Worm (Caenorhabditis elegans) whole organism, L2 larva: Measurements from ENCODE around the gene pha-2.

ENCODE experiments used
- C34F6.9 ChIP-seq: fragments of 150-350 bp; optimal IDR thresholded peaks from 2 replicates; lab custom pipeline; 2014; ENCODE audit warnings: missing biosample characterization, missing genetic modification characterization
- F13H6.1 ChIP-seq: sonication (generic microtip); optimal IDR thresholded peaks from 2 replicates; lab custom pipeline; 2016; ENCODE audit warnings: missing genetic modification characterization, missing compliant biosample characterization
- R02D3.7 ChIP-seq: fragments of 150-350 bp; optimal IDR thresholded peaks from 2 replicates; lab custom pipeline; 2014; ENCODE audit warnings: missing biosample characterization, missing genetic modification characterization
- Y55F3AM.14 ChIP-seq: fragments of 200-800 bp; sonication (Bioruptor generic); optimal IDR thresholded peaks from 2 replicates; lab custom pipeline; 2018; ENCODE audit warnings: mild to moderate bottlenecking, missing genetic modification characterization, missing compliant biosample characterization
- ZK546.5 ChIP-seq: sonication (generic microtip); optimal IDR thresholded peaks from 2 replicates; lab custom pipeline; 2017; ENCODE audit warnings: missing biosample characterization, missing genetic modification characterization
- alr-1 ChIP-seq: fragments of 150-350 bp; optimal IDR thresholded peaks from 2 replicates; lab custom pipeline; 2014; ENCODE audit warnings: missing biosample characterization, missing genetic modification characterization
- aly-2 ChIP-seq: fragments of 150-350 bp; optimal IDR thresholded peaks from 2 replicates; lab custom pipeline; 2014; ENCODE audit warnings: missing biosample characterization, missing genetic modification characterization
- blmp-1 ChIP-seq: sonication (generic microtip); optimal IDR thresholded peaks from 2 replicates; lab custom pipeline; 2017; ENCODE audit warnings: missing genetic modification characterization, mild to moderate bottlenecking, missing compliant biosample characterization, antibody characterized with exemption, moderate library complexity; ENCODE audit not compliant: insufficient read depth
- ceh-16 ChIP-seq: fragments of 150-350 bp; optimal IDR thresholded peaks from 2 replicates; lab custom pipeline; 2014; ENCODE audit warnings: missing biosample characterization, missing genetic modification characterization
- ceh-82 ChIP-seq: fragments of 150-350 bp; optimal IDR thresholded peaks from 2 replicates; lab custom pipeline; 2014; ENCODE audit warnings: missing biosample characterization, missing genetic modification characterization
- crh-2 ChIP-seq: sonication (generic microtip); optimal IDR thresholded peaks from 2 replicates; lab custom pipeline; 2017; ENCODE audit warnings: missing biosample characterization, missing genetic modification characterization
- dmd-4 ChIP-seq: sonication (generic microtip); optimal IDR thresholded peaks from 2 replicates; lab custom pipeline; 2017; ENCODE audit warnings: missing biosample characterization, missing genetic modification characterization
- egl-27 ChIP-seq: sonication (generic microtip); optimal IDR thresholded peaks from 3 replicates; lab custom pipeline; 2017; ENCODE audit warnings: missing biosample characterization, missing genetic modification reagents, missing genetic modification characterization
- elt-1 ChIP-seq: fragments of 150-350 bp; optimal IDR thresholded peaks from 2 replicates; lab custom pipeline; 2014; ENCODE audit warnings: missing biosample characterization, missing genetic modification characterization
- elt-3 ChIP-seq: sonication (generic microtip); optimal IDR thresholded peaks from 2 replicates; lab custom pipeline; 2017; ENCODE audit warnings: missing biosample characterization, missing genetic modification characterization
- gmeb-1 ChIP-seq: fragments of 150-350 bp; optimal IDR thresholded peaks from 2 replicates; lab custom pipeline; 2014; ENCODE audit warnings: missing biosample characterization, missing genetic modification characterization
- lin-11 ChIP-seq: fragments of 150-350 bp; sonication (generic microtip); optimal IDR thresholded peaks from 2 replicates; lab custom pipeline; 2014; ENCODE audit warnings: missing biosample characterization, missing genetic modification characterization, inconsistent platforms, mixed read lengths
- lin-13 ChIP-seq: fragments of 150-350 bp; optimal IDR thresholded peaks from 2 replicates; lab custom pipeline; 2014; ENCODE audit warnings: missing biosample characterization, missing genetic modification reagents, missing genetic modification characterization
- lsy-2 ChIP-seq, 2 experiments: fragments of 150-350 bp in 1 of 2; sonication (generic microtip) in 1 of 2; optimal IDR thresholded peaks; 2 replicates each; lab custom pipeline; 2014 to 2017; ENCODE audit warnings: missing biosample characterization in 2 of 2, missing genetic modification characterization in 2 of 2
- mbf-1 ChIP-seq: sonication (generic microtip); optimal IDR thresholded peaks from 2 replicates; lab custom pipeline; 2017; ENCODE audit warnings: missing biosample characterization, missing genetic modification characterization
- mdl-1 ChIP-seq, 2 experiments: fragments of 150-350 bp in 1 of 2; sonication (generic microtip) in 1 of 2; optimal IDR thresholded peaks; 2 replicates each; lab custom pipeline; 2017; ENCODE audit warnings: missing biosample characterization in 2 of 2, missing genetic modification characterization in 2 of 2
- nhr-10 ChIP-seq: sonication (generic microtip); optimal IDR thresholded peaks from 2 replicates; lab custom pipeline; 2017; ENCODE audit warnings: missing biosample characterization, missing genetic modification characterization
- nhr-12 ChIP-seq: fragments of 150-350 bp; optimal IDR thresholded peaks from 2 replicates; lab custom pipeline; 2014; ENCODE audit warnings: missing biosample characterization, missing genetic modification characterization
- nhr-129 ChIP-seq: fragments of 150-350 bp; optimal IDR thresholded peaks from 2 replicates; lab custom pipeline; 2014; ENCODE audit warnings: missing biosample characterization, missing genetic modification characterization
- nhr-21 ChIP-seq: fragments of 150-350 bp; optimal IDR thresholded peaks from 2 replicates; lab custom pipeline; 2014; ENCODE audit warnings: missing biosample characterization, missing genetic modification characterization
- nhr-23 ChIP-seq: fragments of 150-350 bp; optimal IDR thresholded peaks from 2 replicates; lab custom pipeline; 2014; ENCODE audit warnings: missing biosample characterization, missing genetic modification reagents, missing genetic modification characterization
- nhr-237 ChIP-seq: fragments of 150-350 bp; optimal IDR thresholded peaks from 2 replicates; lab custom pipeline; 2014; ENCODE audit warnings: missing biosample characterization, missing genetic modification characterization
- nhr-25 ChIP-seq: fragments of 150-350 bp; sonication (generic microtip); optimal IDR thresholded peaks from 3 replicates; lab custom pipeline; 2014; ENCODE audit warnings: missing biosample characterization, missing genetic modification characterization
- nhr-6 ChIP-seq: fragments of 150-350 bp; optimal IDR thresholded peaks from 2 replicates; lab custom pipeline; 2014; ENCODE audit warnings: missing biosample characterization, missing genetic modification characterization
- nhr-77 ChIP-seq: fragments of 150-350 bp; optimal IDR thresholded peaks from 2 replicates; lab custom pipeline; 2014; ENCODE audit warnings: missing biosample characterization, missing genetic modification characterization
- peb-1 ChIP-seq: fragments of 150-350 bp; optimal IDR thresholded peaks from 2 replicates; lab custom pipeline; 2014; ENCODE audit warnings: missing biosample characterization, missing genetic modification characterization
- sem-4 ChIP-seq: fragments of 150-350 bp; optimal IDR thresholded peaks from 2 replicates; lab custom pipeline; 2014; ENCODE audit warnings: missing biosample characterization, missing genetic modification reagents, missing genetic modification characterization
- skn-1 ChIP-seq: sonication (generic microtip); optimal IDR thresholded peaks from 2 replicates; lab custom pipeline; 2017; ENCODE audit warnings: missing biosample characterization, missing genetic modification characterization
- sma-3 ChIP-seq: sonication (generic microtip); optimal IDR thresholded peaks from 2 replicates; lab custom pipeline; 2016; ENCODE audit warnings: missing genetic modification reagents, missing genetic modification characterization, missing compliant biosample characterization
- sma-9 ChIP-seq, 2 experiments: fragments of 150-350 bp in 1 of 2; sonication (generic microtip) in 1 of 2; optimal IDR thresholded peaks; 2 replicates each; lab custom pipeline; 2014 to 2016; ENCODE audit warnings: missing genetic modification characterization in 2 of 2, mild to moderate bottlenecking in 1 of 2, missing biosample characterization in 1 of 2, missing compliant biosample characterization in 1 of 2, missing genetic modification reagents in 1 of 2, moderate library complexity in 1 of 2
- snpc-4 ChIP-seq: fragments of 150-350 bp; optimal IDR thresholded peaks from 2 replicates; lab custom pipeline; 2014; ENCODE audit warnings: missing biosample characterization, missing genetic modification characterization
- unc-39 ChIP-seq: fragments of 150-350 bp; optimal IDR thresholded peaks from 2 replicates; lab custom pipeline; 2014; ENCODE audit warnings: missing biosample characterization, missing genetic modification characterization
- unc-55 ChIP-seq: fragments of 150-350 bp; sonication (generic microtip); optimal IDR thresholded peaks from 3 replicates; lab custom pipeline; 2014; ENCODE audit warnings: missing biosample characterization, missing genetic modification reagents, missing genetic modification characterization
- unc-62 ChIP-seq: fragments of 150-350 bp; optimal IDR thresholded peaks from 2 replicates; lab custom pipeline; 2014; ENCODE audit warnings: missing biosample characterization, missing genetic modification reagents, missing genetic modification characterization
- zag-1 ChIP-seq: fragments of 150-350 bp; optimal IDR thresholded peaks from 2 replicates; lab custom pipeline; 2014; ENCODE audit warnings: missing biosample characterization, missing genetic modification characterization
- ztf-1 ChIP-seq: fragments of 200-800 bp; sonication (Bioruptor generic); conservative IDR thresholded peaks from 2 replicates; pipeline ENCODE4 v1.3.6; 2022; ENCODE audit warnings: missing genetic modification characterization, missing compliant biosample characterization
- ztf-11 ChIP-seq: sonication (generic microtip); optimal IDR thresholded peaks from 2 replicates; lab custom pipeline; 2017; ENCODE audit warnings: missing biosample characterization, missing genetic modification characterization
- ztf-4 ChIP-seq: fragments of 150-350 bp; optimal IDR thresholded peaks from 2 replicates; lab custom pipeline; 2014; ENCODE audit warnings: missing biosample characterization, missing genetic modification characterization

The pha-2 gene

DNA sequence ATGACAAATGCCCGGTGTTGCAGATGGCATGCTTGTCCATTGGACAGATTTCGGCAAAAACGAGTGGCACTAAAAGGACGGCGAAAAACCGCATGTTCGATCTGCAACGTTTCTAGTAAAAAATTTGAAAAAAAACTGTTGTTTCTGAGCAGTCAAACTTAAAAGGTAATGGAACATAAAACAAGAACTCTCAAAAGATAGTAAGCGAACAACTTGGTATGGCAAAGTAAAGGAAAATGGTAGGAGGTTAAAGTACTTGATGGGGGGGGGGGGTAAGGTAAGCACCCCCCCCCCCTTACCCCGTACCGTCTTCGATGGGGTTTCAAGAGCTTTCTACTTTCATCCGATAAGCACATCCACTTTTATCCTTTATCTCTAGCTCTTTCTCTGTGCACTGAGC is 28.4 kb downstream of the pha-2 start, which contains the start of gene F13C5.5:
TSS of gene F13C5.5 (minus strand) at position 101 of the 400 bp plus-strand sequence.
- TF ChIP-seq F13H6.1 (tag; lab: Kevin White, UChicago): peak; percentile 18
- no peak for TF ChIP-seq nhr-25 (tag; lab: Kevin White, UChicago)
- TF ChIP-seq snpc-4: no peak
- no peak for TF ChIP-seq nhr-21 (tag; lab: Kevin White, UChicago)

DNA sequence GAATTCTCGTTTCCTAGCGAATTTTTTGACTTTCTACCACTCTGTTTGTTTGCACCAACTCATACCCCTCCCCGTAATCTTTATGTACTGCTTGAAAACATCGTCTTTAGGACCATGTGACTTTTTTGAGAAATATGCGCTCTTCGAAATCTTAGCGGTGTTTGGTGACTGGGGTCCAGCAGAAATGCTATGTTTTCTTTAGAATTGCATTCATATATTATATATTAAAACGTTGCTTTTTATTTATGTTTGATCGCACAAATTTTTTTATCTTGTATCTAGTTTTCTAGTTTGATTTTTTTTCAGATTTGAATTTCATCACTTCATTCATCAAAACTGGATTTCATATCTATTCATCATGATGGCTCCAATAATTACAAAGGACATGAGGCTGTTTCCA is 34.9 kb downstream of the pha-2 start, which contains the start of gene F13C5.1:
TSS of gene F13C5.1 (plus strand) at position 301 of the 400 bp plus-strand sequence.
- TF ChIP-seq nhr-77 (tag; lab: Kevin White, UChicago) (no peak), nhr-10 (no peak), nhr-129 (no peak)

ce11 chrX:601340-601757 is 35.4 kb downstream of the pha-2 start:
- TF ChIP-seq sem-4 (tag; lab: Kevin White, UChicago): peak; percentile 18
- TF ChIP-seq egl-27 (tag; lab: Kevin White, UChicago): no peak
- TF ChIP-seq nhr-129: peak; percentile 66
- TF ChIP-seq sma-3 (GFP tag; lab: Kevin White, UChicago): no peak
- TF ChIP-seq nhr-77 (tag; lab: Kevin White, UChicago): no peak
- TF ChIP-seq R02D3.7 (tag; lab: Kevin White, UChicago): no peak
- no peak for TF ChIP-seq ztf-11
- TF ChIP-seq gmeb-1: no peak
- TF ChIP-seq elt-1: no peak
- TF ChIP-seq unc-55 (GFP tag; lab: Kevin White, UChicago): peak; percentile 76
- TF ChIP-seq C34F6.9 (tag; lab: Kevin White, UChicago): peak; percentile 62
- peak; percentile 61 for TF ChIP-seq zag-1 (tag; lab: Kevin White, UChicago)
- no peak for TF ChIP-seq elt-3 (tag; lab: Kevin White, UChicago)
- TF ChIP-seq sma-9 (GFP tag; optimal IDR thresholded peaks at IDR 0.05; lab: Kevin White, UChicago): no peak
- no peak for TF ChIP-seq sma-9 (tag; optimal IDR thresholded peaks at IDR 0.05; lab: Kevin White, UChicago)
- TF ChIP-seq F13H6.1 (tag; lab: Kevin White, UChicago): peak; percentile 37
- TF ChIP-seq mdl-1 (tag; optimal IDR thresholded peaks at IDR 0.05; lab: Kevin White, UChicago): peak in 1 of 2 experiments; percentile 37
- no peak for TF ChIP-seq nhr-10
- TF ChIP-seq lin-11 (tag; lab: Kevin White, UChicago): peak; percentile 30
- TF ChIP-seq lsy-2 (tag; optimal IDR thresholded peaks at IDR 0.05; lab: Kevin White, UChicago): peak in 1 of 2 experiments; percentile 4
- TF ChIP-seq crh-2 (tag; lab: Kevin White, UChicago): peak; percentile 43

- peak; percentile 74 for TF ChIP-seq crh-2 (tag; lab: Kevin White, UChicago)
- no peak for TF ChIP-seq nhr-23 (tag; lab: Kevin White, UChicago)
- no peak for TF ChIP-seq peb-1 (tag; lab: Kevin White, UChicago)
- no peak for TF ChIP-seq R02D3.7 (tag; lab: Kevin White, UChicago)
- TF ChIP-seq lin-11 (tag; lab: Kevin White, UChicago): no peak
- no peak for TF ChIP-seq ceh-16 (tag; lab: Kevin White, UChicago)
- no peak for TF ChIP-seq F13H6.1 (tag; lab: Kevin White, UChicago)
- TF ChIP-seq unc-39 (tag; lab: Kevin White, UChicago): no peak
- no peak for TF ChIP-seq elt-1
- TF ChIP-seq mdl-1 (tag; optimal IDR thresholded peaks at IDR 0.05; lab: Kevin White, UChicago): no peak
- peak in 1 of 2 experiments; percentile 24 for TF ChIP-seq lsy-2 (tag; optimal IDR thresholded peaks at IDR 0.05; lab: Kevin White, UChicago)
- TF ChIP-seq ZK546.5 (tag; lab: Kevin White, UChicago): no peak
- TF ChIP-seq Y55F3AM.14 (GFP tag; lab: Kevin White, UChicago): no peak
- TF ChIP-seq alr-1 (tag; lab: Kevin White, UChicago): no peak
- no peak for TF ChIP-seq snpc-4
- no peak for TF ChIP-seq mbf-1 (tag; lab: Kevin White, UChicago)
- peak; percentile 20 for TF ChIP-seq gmeb-1
- no peak for TF ChIP-seq ceh-82 (tag; lab: Kevin White, UChicago)
- TF ChIP-seq nhr-12 (tag; lab: Kevin White, UChicago): no peak
- no peak for TF ChIP-seq ztf-4 (tag; lab: Kevin White, UChicago)
- no peak for TF ChIP-seq nhr-6
- no peak for TF ChIP-seq unc-62 (GFP tag; lab: Kevin White, UChicago)
- no peak for TF ChIP-seq nhr-10
- TF ChIP-seq sma-3 (GFP tag; lab: Kevin White, UChicago): no peak
- TF ChIP-seq C34F6.9 (tag; lab: Kevin White, UChicago): peak; percentile 38
- no peak for TF ChIP-seq blmp-1
- TF ChIP-seq elt-3 (tag; lab: Kevin White, UChicago): no peak
- no peak for TF ChIP-seq lin-13 (GFP tag; lab: Kevin White, UChicago)
- no peak for TF ChIP-seq dmd-4 (tag; lab: Kevin White, UChicago)
- TF ChIP-seq ztf-11: no peak
- TF ChIP-seq nhr-77 (tag; lab: Kevin White, UChicago): no peak
- no peak for TF ChIP-seq egl-27 (tag; lab: Kevin White, UChicago)
- TF ChIP-seq skn-1 (tag; lab: Kevin White, UChicago): peak; percentile 8
- no peak for TF ChIP-seq zag-1 (tag; lab: Kevin White, UChicago)
- no peak for TF ChIP-seq ztf-1 (GFP tag; lab: Robert Waterston, UW)
- no peak for TF ChIP-seq sem-4 (tag; lab: Kevin White, UChicago)
- no peak for TF ChIP-seq nhr-237 (tag; lab: Kevin White, UChicago)
- TF ChIP-seq unc-55 (GFP tag; lab: Kevin White, UChicago): no peak
- TF ChIP-seq nhr-25 (tag; lab: Kevin White, UChicago): no peak
- no peak for TF ChIP-seq aly-2
- TF ChIP-seq sma-9 (GFP tag; optimal IDR thresholded peaks at IDR 0.05; lab: Kevin White, UChicago): peak; percentile 72
- no peak for TF ChIP-seq sma-9 (tag; optimal IDR thresholded peaks at IDR 0.05; lab: Kevin White, UChicago)
These were observed 36.1 kb downstream of the pha-2 start for ce11 chrX:600671-601070.
